Fruit fly (Drosophila melanogaster): ENCODE results near the gene mRpL39.

dm6 chr3L:14970213-14970612, 29.3 kb downstream of the mRpL39 start:
- TF ChIP-seq CG8478 (optimal IDR thresholded peaks at IDR 0.05) (no peak), CTCF (optimal IDR thresholded peaks at IDR 0.05) (no peak)

All from S2 (cell line).